Worm (Caenorhabditis elegans) whole organism, young adult: ENCODE data around the gene F54D12.8.

ENCODE experiments used
- C06A6.2 ChIP-seq: fragments of 200-800 bp; sonication (Bioruptor generic); conservative IDR thresholded peaks from 2 replicates; pipeline ENCODE4 v1.3.6; 2022; ENCODE audit warnings: missing genetic modification characterization, missing compliant biosample characterization
- C17E4.6 ChIP-seq: fragments of 200-800 bp; sonication (Bioruptor generic); IDR thresholded peaks from 2 replicates; pipeline ENCODE4 v1.3.6; 2022; ENCODE audit warnings: missing genetic modification reagents, missing genetic modification characterization, missing compliant biosample characterization
- F22D6.2 ChIP-seq: sonication (generic microtip); optimal IDR thresholded peaks from 2 replicates; lab custom pipeline; 2016; ENCODE audit warnings: mild to moderate bottlenecking, missing genetic modification characterization, missing compliant biosample characterization
- F23B12.7 ChIP-seq: sonication (generic microtip); optimal IDR thresholded peaks from 2 replicates; lab custom pipeline; 2017; ENCODE audit warnings: missing genetic modification characterization, mild to moderate bottlenecking, missing compliant biosample characterization, antibody characterized with exemption, moderate library complexity; ENCODE audit not compliant: insufficient read depth
- F39B2.1 ChIP-seq: fragments of 200-800 bp; sonication (Bioruptor generic); IDR thresholded peaks from 2 replicates; pipeline ENCODE4 v1.3.6; 2022; ENCODE audit warnings: missing genetic modification reagents, missing genetic modification characterization, missing compliant biosample characterization
- F49E8.2 ChIP-seq: sonication (generic microtip); optimal IDR thresholded peaks from 3 replicates; lab custom pipeline; 2017; ENCODE audit warnings: missing genetic modification characterization, mild to moderate bottlenecking, missing compliant biosample characterization, antibody characterized with exemption, moderate library complexity; ENCODE audit not compliant: insufficient read depth
- Y79H2A.3 ChIP-seq: fragments of 200-800 bp; sonication (Bioruptor generic); conservative IDR thresholded peaks from 2 replicates; pipeline ENCODE4 v1.3.6; 2022; ENCODE audit warnings: missing genetic modification reagents, missing genetic modification characterization, missing compliant biosample characterization
- ZK185.1 ChIP-seq: sonication (generic microtip); optimal IDR thresholded peaks from 2 replicates; lab custom pipeline; 2016; ENCODE audit warnings: mild to moderate bottlenecking, missing genetic modification characterization, missing compliant biosample characterization; ENCODE audit not compliant: poor library complexity, severe bottlenecking
- ama-1 ChIP-seq, 3 experiments: fragments of 150-350 bp in 1 of 3; sonication (generic microtip) in 2 of 3; optimal IDR thresholded peaks; 2 replicates each; lab custom pipeline; 2014 to 2018; ENCODE audit warnings: missing biosample characterization in 2 of 3, missing genetic modification characterization in 2 of 3, missing genetic modification reagents in 2 of 3
- athp-1 ChIP-seq: sonication (generic microtip); optimal IDR thresholded peaks from 2 replicates; lab custom pipeline; 2017; ENCODE audit warnings: mild to moderate bottlenecking, missing genetic modification characterization, missing compliant biosample characterization
- attf-3 ChIP-seq: fragments of 200-800 bp; sonication (Bioruptor generic); conservative IDR thresholded peaks from 2 replicates; pipeline ENCODE4 v1.3.6; 2022; ENCODE audit warnings: missing genetic modification reagents, missing genetic modification characterization, missing compliant biosample characterization
- bed-2 ChIP-seq: fragments of 200-800 bp; sonication (Bioruptor generic); IDR thresholded peaks from 2 replicates; pipeline ENCODE4 v1.3.6; 2022; ENCODE audit warnings: missing genetic modification reagents, missing genetic modification characterization, missing compliant biosample characterization
- ccch-3 ChIP-seq: fragments of 200-800 bp; sonication (Bioruptor generic); optimal IDR thresholded peaks from 2 replicates; lab custom pipeline; 2018; ENCODE audit warnings: mild to moderate bottlenecking, missing genetic modification characterization, missing compliant biosample characterization
- cebp-2 ChIP-seq: fragments of 200-800 bp; sonication (Bioruptor generic); IDR thresholded peaks from 2 replicates; pipeline ENCODE4 v1.3.6; 2022; ENCODE audit warnings: missing genetic modification characterization, missing compliant biosample characterization
- ceh-58 ChIP-seq: fragments of 200-800 bp; sonication (Bioruptor generic); IDR thresholded peaks from 2 replicates; pipeline ENCODE4 v1.3.6; 2022; ENCODE audit warnings: missing genetic modification characterization, missing compliant biosample characterization
- die-1 ChIP-seq: sonication (generic microtip); optimal IDR thresholded peaks from 2 replicates; lab custom pipeline; 2016; ENCODE audit warnings: missing genotype, mild to moderate bottlenecking, missing genetic modification characterization, missing compliant biosample characterization
- dox-1 ChIP-seq: fragments of 200-800 bp; sonication (Bioruptor generic); IDR thresholded peaks from 2 replicates; pipeline ENCODE4 v1.3.6; 2022; ENCODE audit warnings: missing genetic modification reagents, missing genetic modification characterization, missing compliant biosample characterization
- efl-1 ChIP-seq: fragments of 150-350 bp; optimal IDR thresholded peaks from 2 replicates; lab custom pipeline; 2014; ENCODE audit warnings: missing biosample characterization, missing genetic modification reagents, missing genetic modification characterization
- hmg-1.2 ChIP-seq: fragments of 200-800 bp; sonication (Bioruptor generic); IDR thresholded peaks from 2 replicates; pipeline ENCODE4 v1.3.6; 2022; ENCODE audit warnings: missing genetic modification reagents, missing genetic modification characterization, missing compliant biosample characterization
- hmg-20 ChIP-seq: fragments of 200-800 bp; sonication (Bioruptor generic); IDR thresholded peaks from 2 replicates; pipeline ENCODE4 v1.3.6; 2022; ENCODE audit warnings: missing genetic modification reagents, missing genetic modification characterization, missing compliant biosample characterization
- hsf-1 ChIP-seq: fragments of 200-800 bp; sonication (Bioruptor generic); IDR thresholded peaks from 2 replicates; pipeline ENCODE4 v1.3.6; 2022; ENCODE audit warnings: missing genetic modification reagents, missing genetic modification characterization, missing compliant biosample characterization
- lin-35 ChIP-seq, 3 experiments: fragments of 150-350 bp in 2 of 3; sonication (generic microtip) in 1 of 3; optimal IDR thresholded peaks; 2 replicates each; lab custom pipeline; 2014 to 2018; ENCODE audit warnings: missing biosample characterization in 3 of 3, missing genetic modification characterization in 3 of 3, missing genetic modification reagents in 3 of 3
- lsl-1 ChIP-seq: fragments of 200-800 bp; sonication (Bioruptor generic); optimal IDR thresholded peaks from 2 replicates; lab custom pipeline; 2018; ENCODE audit warnings: mild to moderate bottlenecking, missing genetic modification characterization, moderate library complexity, missing compliant biosample characterization
- madf-6 ChIP-seq: fragments of 200-800 bp; sonication (Bioruptor generic); IDR thresholded peaks from 2 replicates; pipeline ENCODE4 v1.3.6; 2022; ENCODE audit warnings: missing genetic modification reagents, missing genetic modification characterization, missing compliant biosample characterization
- mel-28 ChIP-seq: sonication (generic microtip); optimal IDR thresholded peaks from 2 replicates; lab custom pipeline; 2016; ENCODE audit warnings: borderline replicate concordance, mild to moderate bottlenecking, missing genetic modification characterization, missing compliant biosample characterization
- nfya-1 ChIP-seq: sonication (generic microtip); optimal IDR thresholded peaks from 2 replicates; lab custom pipeline; 2017; ENCODE audit warnings: antibody characterized with exemption, missing compliant biosample characterization, missing genetic modification characterization, borderline replicate concordance; ENCODE audit not compliant: insufficient read depth
- nhr-179 ChIP-seq: sonication (generic microtip); optimal IDR thresholded peaks from 2 replicates; lab custom pipeline; 2016; ENCODE audit warnings: mild to moderate bottlenecking, missing genetic modification characterization, missing compliant biosample characterization
- rcor-1 ChIP-seq: fragments of 200-800 bp; sonication (Bioruptor generic); IDR thresholded peaks from 2 replicates; pipeline ENCODE4 v1.3.6; 2022; ENCODE audit warnings: missing genetic modification reagents, missing genetic modification characterization, missing compliant biosample characterization
- sdz-38 ChIP-seq: sonication (generic microtip); optimal IDR thresholded peaks from 2 replicates; lab custom pipeline; 2016; ENCODE audit warnings: missing genotype, missing genetic modification characterization, missing compliant biosample characterization
- unc-130 ChIP-seq: sonication (generic microtip); optimal IDR thresholded peaks from 2 replicates; lab custom pipeline; 2016; ENCODE audit warnings: missing genetic modification reagents, missing genetic modification characterization, missing compliant biosample characterization

F54D12.8 gene

ce11 chrII:1385280-1385679, 12.6 kb downstream of the F54D12.8 start, which contains the start of gene F54D12.7:
TSS of gene F54D12.7 (minus strand) at chrII:1385380.
- TF ChIP-seq hmg-20 (GFP tag; lab: Robert Waterston, UW) (no peak), F39B2.1 (GFP tag; lab: Robert Waterston, UW) (no peak), cebp-2 (GFP tag; lab: Robert Waterston, UW) (no peak), lsl-1 (no peak), unc-130 (no peak), C17E4.6 (GFP tag; lab: Robert Waterston, UW) (no peak), nhr-179 (tag; lab: Kevin White, UChicago) (no peak), hsf-1 (GFP tag; lab: Robert Waterston, UW) (no peak), ccch-3 (no peak), rcor-1 (GFP tag; lab: Robert Waterston, UW) (no peak), athp-1 (tag; lab: Kevin White, UChicago) (no peak), dox-1 (GFP tag; lab: Robert Waterston, UW) (no peak)

- TF ChIP-seq mel-28 (no peak), C17E4.6 (GFP tag; lab: Robert Waterston, UW) (no peak), lin-35 (GFP tag; optimal IDR thresholded peaks at IDR 0.05; lab: Kevin White, UChicago) (no peak), Y79H2A.3 (GFP tag; lab: Robert Waterston, UW) (no peak), F22D6.2 (tag; lab: Kevin White, UChicago) (no peak), hmg-1.2 (GFP tag; lab: Robert Waterston, UW) (no peak), nhr-179 (tag; lab: Kevin White, UChicago) (no peak), F23B12.7 (no peak), C06A6.2 (GFP tag; lab: Robert Waterston, UW) (no peak), die-1 (tag; lab: Kevin White, UChicago) (no peak), madf-6 (GFP tag; lab: Robert Waterston, UW) (no peak), bed-2 (no peak)
These were observed 16.2 kb downstream of the F54D12.8 start, which contains the start of gene F54D12.9 for ce11 chrII:1381618-1382017. TSS of gene F54D12.9 (minus strand) at chrII:1381718.

ce11 chrII:1378259-1378658, 19.6 kb downstream of the F54D12.8 start, which contains the start of gene F54D12.10:
TSS of gene F54D12.10 (minus strand) at chrII:1378359.
- TF ChIP-seq ZK185.1 (tag; lab: Kevin White, UChicago) (no peak), attf-3 (GFP tag; lab: Robert Waterston, UW) (no peak), ceh-58 (no peak), mel-28 (no peak), sdz-38 (tag; lab: Kevin White, UChicago) (no peak)

ce11 chrII:1376795-1377194, 21.0 kb downstream of the F54D12.8 start:
- no peak for TF ChIP-seq ama-1 (optimal IDR thresholded peaks at IDR 0.05; lab: Kevin White, UChicago)
- TF ChIP-seq ama-1 (GFP tag; optimal IDR thresholded peaks at IDR 0.05; lab: Kevin White, UChicago): no peak
- peak; percentile 89 for TF ChIP-seq attf-3 (GFP tag; lab: Robert Waterston, UW)
- TF ChIP-seq F49E8.2 (tag; lab: Kevin White, UChicago): no peak
- TF ChIP-seq efl-1: peak; percentile 4
- TF ChIP-seq, all 124 proteins: peak for 2

ce11 chrII:1375627-1376026, 22.2 kb downstream of the F54D12.8 start:
- no peak for TF ChIP-seq hsf-1 (GFP tag; lab: Robert Waterston, UW)
- no peak for TF ChIP-seq F22D6.2 (tag; lab: Kevin White, UChicago)
- no peak for TF ChIP-seq nfya-1 (tag; lab: Kevin White, UChicago)
- no peak for TF ChIP-seq efl-1
